Fruit fly (Drosophila melanogaster) whole organism: Measurements from ENCODE around the gene mRpS33.

Experiments used
- CG8478 ChIP-seq: fragments of >200 bp; optimal IDR thresholded peaks from 2 replicates; lab custom pipeline; 2018; ENCODE audit warnings: inconsistent platforms
- Dll ChIP-seq: fragments of >200 bp; optimal IDR thresholded peaks from 2 replicates; lab custom pipeline; 2017
- EcR ChIP-seq, 2 experiments: fragments of >200 bp; optimal IDR thresholded peaks; 2 replicates each; lab custom pipeline; 2017; ENCODE audit warnings: missing biosample characterization in 2 of 2, missing genetic modification characterization in 2 of 2, missing genetic modification reagents in 2 of 2
- pan ChIP-seq: fragments of >200 bp; optimal IDR thresholded peaks from 2 replicates; lab custom pipeline; 2017
- psq ChIP-seq: fragments of >200 bp; optimal IDR thresholded peaks from 2 replicates; lab custom pipeline; 2017
- usp ChIP-seq: fragments of >200 bp; optimal IDR thresholded peaks from 2 replicates; lab custom pipeline; 2017; ENCODE audit warnings: missing biosample characterization, missing genetic modification characterization, mixed read lengths

DNA sequence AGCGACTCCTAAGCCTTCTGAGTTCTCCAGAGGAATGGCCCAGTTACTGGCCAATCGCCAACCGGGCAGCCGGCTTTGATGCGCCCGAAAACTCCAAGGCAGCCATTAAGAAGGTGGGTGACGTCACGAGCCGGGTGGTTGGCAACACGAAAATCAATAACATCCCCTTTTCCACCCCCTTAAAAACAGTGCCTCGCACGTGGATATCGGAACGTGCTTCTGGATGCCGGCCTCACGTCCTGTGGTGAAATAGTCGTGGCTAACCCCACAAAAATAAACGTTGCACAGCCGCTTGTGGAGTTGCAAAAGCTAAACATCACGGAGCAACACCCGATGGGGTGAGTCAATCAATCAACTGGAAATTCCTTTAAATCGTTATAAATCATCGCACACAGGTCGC lies 20.2 kb upstream of the mRpS33 start:
- TF ChIP-seq CG8478 (no peak), psq (no peak), pan (no peak), EcR (GFP tag; optimal IDR thresholded peaks at IDR 0.05; lab: Kevin White, UChicago) (no peak), usp (no peak), Dll (lab: Kevin White, UChicago) (no peak)
